Fruit fly (Drosophila melanogaster): ENCODE results near the gene CG43082.

Gene CG43082

dm6 chr3L:15625676-15626414 is 35.8 kb upstream of the CG43082 start (continued):
- TF ChIP-seq Jra (GFP tag; optimal IDR thresholded peaks at IDR 0.05) (peak; percentile 58), jim (GFP tag; optimal IDR thresholded peaks at IDR 0.05) (no peak), N (GFP tag; optimal IDR thresholded peaks at IDR 0.05) (no peak), Vsx2 (GFP tag; optimal IDR thresholded peaks at IDR 0.05; ENCODE audit: partially characterized antibody) (peak; percentile 42), usp (GFP tag; optimal IDR thresholded peaks at IDR 0.05) (no peak), foxo (GFP tag; optimal IDR thresholded peaks at IDR 0.05) (peak; percentile 29 to 98), dsf (GFP tag; optimal IDR thresholded peaks at IDR 0.05; ENCODE audit: borderline replicate concordance) (peak; percentile 35), Rel (GFP tag; optimal IDR thresholded peaks at IDR 0.05) (no peak), Rel (tag; optimal IDR thresholded peaks at IDR 0.05) (peak; percentile 51), pan (optimal IDR thresholded peaks at IDR 0.05) (no peak), sv (GFP tag; optimal IDR thresholded peaks at IDR 0.05) (peak; percentile 79)

DNA sequence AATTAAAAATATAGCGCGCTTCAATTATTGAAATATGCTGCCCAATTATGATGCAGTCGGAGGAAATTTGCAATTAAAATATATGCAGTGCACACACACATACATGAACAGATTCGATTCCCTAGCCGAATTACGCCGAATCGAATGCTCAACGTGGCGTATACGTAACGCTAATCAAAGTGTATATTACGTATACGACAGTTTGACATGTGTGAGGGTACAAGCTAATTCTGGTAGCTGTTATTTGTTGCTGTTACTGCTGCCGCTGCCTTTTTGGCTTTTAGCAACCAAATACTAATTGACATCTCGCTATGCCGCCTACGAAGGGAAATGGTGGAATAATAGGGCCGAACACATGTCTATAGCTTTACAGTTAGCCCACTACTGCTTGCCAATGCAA is 34.4 kb upstream of the CG43082 start:
- no peak for TF ChIP-seq fru (GFP tag; optimal IDR thresholded peaks at IDR 0.05)
- TF ChIP-seq Vsx2 (GFP tag; optimal IDR thresholded peaks at IDR 0.05; ENCODE audit: partially characterized antibody) = no peak
- TF ChIP-seq Dfd (GFP tag; optimal IDR thresholded peaks at IDR 0.05) = no peak

DNA sequence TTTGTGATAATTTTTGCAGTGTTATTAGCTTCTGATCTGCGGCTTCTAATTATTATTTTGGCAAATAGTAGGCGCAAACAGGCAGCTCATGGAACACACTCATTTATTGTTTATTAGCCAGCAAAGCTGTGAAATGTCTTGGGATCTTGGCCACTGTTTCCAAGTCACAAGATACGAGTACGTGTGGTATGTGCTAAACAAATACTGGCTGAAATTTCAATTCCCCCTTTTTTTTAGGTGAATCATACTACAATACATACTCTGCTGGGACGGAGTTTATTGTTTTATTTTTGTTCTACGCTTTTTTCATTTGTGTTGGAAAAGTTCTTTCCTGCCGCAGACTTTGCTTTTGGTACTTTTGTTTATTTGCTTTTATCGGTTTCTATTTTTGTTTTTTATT is 30.6 kb upstream of the CG43082 start:
- TF ChIP-seq dsf (GFP tag; optimal IDR thresholded peaks at IDR 0.05; ENCODE audit: borderline replicate concordance) = no peak
- TF ChIP-seq woc (GFP tag; optimal IDR thresholded peaks at IDR 0.05) = no peak
- no peak for TF ChIP-seq CrebA (GFP tag; optimal IDR thresholded peaks at IDR 0.05; ENCODE audit: borderline replicate concordance)
- no peak for TF ChIP-seq Abd-B (GFP tag; optimal IDR thresholded peaks at IDR 0.05)
- no peak for TF ChIP-seq Rel (GFP tag; optimal IDR thresholded peaks at IDR 0.05)
- peak; percentile 33 for TF ChIP-seq Rel (tag; optimal IDR thresholded peaks at IDR 0.05)

DNA sequence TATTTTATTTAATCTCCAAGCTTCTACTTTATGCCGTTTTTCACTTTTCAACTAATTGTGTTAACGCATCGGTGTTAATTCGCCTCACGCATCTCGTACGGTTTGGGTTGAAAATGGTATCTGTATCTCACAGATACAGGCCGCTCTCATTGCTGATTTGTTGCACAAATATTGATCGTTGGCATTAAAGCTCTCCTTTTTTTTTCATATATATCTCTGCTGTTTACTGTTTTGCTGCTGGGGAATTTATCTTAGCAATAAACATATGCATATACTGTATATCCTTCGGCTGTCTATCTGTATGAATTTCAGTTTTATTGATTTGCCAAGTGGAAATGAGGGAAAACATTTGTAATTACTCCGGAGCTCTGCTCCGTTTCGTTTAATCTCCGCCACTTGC is 29.0 kb upstream of the CG43082 start:
- TF ChIP-seq fru (GFP tag; optimal IDR thresholded peaks at IDR 0.05) = no peak
- no peak for TF ChIP-seq N (GFP tag; optimal IDR thresholded peaks at IDR 0.05)
- TF ChIP-seq sv (GFP tag; optimal IDR thresholded peaks at IDR 0.05) = no peak
- no peak for TF ChIP-seq CG9705 (GFP tag; optimal IDR thresholded peaks at IDR 0.05)
- no peak for TF ChIP-seq dl (GFP tag; optimal IDR thresholded peaks at IDR 0.05; ENCODE audit: insufficient read depth in 1 of 2, partially characterized antibody in 2 of 2)
- TF ChIP-seq Hnf4 (GFP tag; optimal IDR thresholded peaks at IDR 0.05) = no peak
- no peak for TF ChIP-seq brk (GFP tag; optimal IDR thresholded peaks at IDR 0.05)
- no peak for TF ChIP-seq lola (GFP tag; optimal IDR thresholded peaks at IDR 0.05)
- peak; percentile 14 for TF ChIP-seq rgr (GFP tag; optimal IDR thresholded peaks at IDR 0.05)
- TF ChIP-seq Abd-B (GFP tag; optimal IDR thresholded peaks at IDR 0.05) = no peak
- TF ChIP-seq CG32264 (GFP tag; optimal IDR thresholded peaks at IDR 0.05) = no peak
- TF ChIP-seq ey (GFP tag; optimal IDR thresholded peaks at IDR 0.05) = no peak
- no peak for TF ChIP-seq Myc (optimal IDR thresholded peaks at IDR 0.05)
- no peak for TF ChIP-seq Mio (GFP tag; optimal IDR thresholded peaks at IDR 0.05)
- no peak for TF ChIP-seq dmrt93B (GFP tag; optimal IDR thresholded peaks at IDR 0.05)
- no peak for TF ChIP-seq Vsx2 (GFP tag; optimal IDR thresholded peaks at IDR 0.05; ENCODE audit: partially characterized antibody)
- no peak for TF ChIP-seq HLH106 (tag; optimal IDR thresholded peaks at IDR 0.05)
- TF ChIP-seq br (GFP tag; optimal IDR thresholded peaks at IDR 0.05) = peak; percentile 32
- TF ChIP-seq Sp1 (GFP tag; optimal IDR thresholded peaks at IDR 0.05) = peak; percentile 13
- no peak for TF ChIP-seq sage (GFP tag; optimal IDR thresholded peaks at IDR 0.05)
- TF ChIP-seq tai (GFP tag; optimal IDR thresholded peaks at IDR 0.05) = no peak
- TF ChIP-seq h (GFP tag; optimal IDR thresholded peaks at IDR 0.05) = no peak
- no peak for TF ChIP-seq woc (GFP tag; optimal IDR thresholded peaks at IDR 0.05)

All from whole organism, wandering third instar larva.